Worm (Caenorhabditis elegans): ENCODE measurements around the gene Y57G11A.4.

DNA sequence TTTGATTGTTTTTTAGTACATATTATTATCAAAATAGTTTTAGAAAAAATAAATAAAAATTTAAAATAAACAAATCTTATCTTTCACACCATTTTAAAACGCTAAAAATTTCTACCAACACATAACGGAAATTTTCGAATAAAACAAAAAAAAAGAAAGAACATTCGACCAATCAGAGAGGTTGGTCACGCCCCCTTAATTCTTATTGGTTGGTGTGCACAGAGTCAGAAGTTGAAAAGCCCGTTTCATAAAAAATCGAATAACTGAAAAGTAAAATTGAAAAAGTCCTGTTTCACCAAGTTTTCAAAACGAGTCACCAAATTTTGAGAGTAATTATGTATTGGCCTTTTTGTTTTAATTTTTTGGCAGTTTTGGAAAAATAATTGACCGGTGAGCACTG lies 9.1 kb downstream of the Y57G11A.4 start:
- TF ChIP-seq ama-1 (optimal IDR thresholded peaks at IDR 0.05): no peak
- no peak for TF ChIP-seq lin-39 (tag; optimal IDR thresholded peaks at IDR 0.05)
- no peak for TF ChIP-seq nhr-23 (tag; optimal IDR thresholded peaks at IDR 0.05)

Measured in whole organism, L2 larva.